Fruit fly (Drosophila melanogaster) whole organism, embryonic: ENCODE data around the gene GC.

Experiments
- Abd-B ChIP-seq: fragments of 200-800 bp; sonication (Bioruptor generic); optimal IDR thresholded peaks from 2 replicates; lab custom pipeline; 2018; ENCODE audit warnings: missing biosample characterization, mild to moderate bottlenecking, missing genetic modification characterization, moderate library complexity
- C15 ChIP-seq: fragments of 200-800 bp; sonication (Bioruptor generic); IDR thresholded peaks from 3 replicates; pipeline ENCODE4 v1.3.6; 2022; ENCODE audit warnings: missing biosample characterization, missing genetic modification characterization
- CG10565 ChIP-seq: fragments of 200-800 bp; sonication (Bioruptor generic); optimal IDR thresholded peaks from 3 replicates; lab custom pipeline; 2016; ENCODE audit warnings: missing biosample characterization, mild to moderate bottlenecking, missing genetic modification characterization
- CG11456 ChIP-seq: fragments of 200-800 bp; sonication (Bioruptor generic); IDR thresholded peaks from 3 replicates; pipeline ENCODE4 v1.3.6; 2022; ENCODE audit warnings: missing biosample characterization, missing genetic modification characterization
- CG11560 ChIP-seq: fragments of 200-800 bp; sonication (Bioruptor generic); IDR thresholded peaks from 3 replicates; pipeline ENCODE4 v1.3.6; 2022; ENCODE audit warnings: missing biosample characterization, missing genetic modification characterization
- CG14441 ChIP-seq: fragments of 200-800 bp; sonication (Bioruptor generic); IDR thresholded peaks from 2 replicates; pipeline ENCODE4 v1.3.6; 2022; ENCODE audit warnings: missing biosample characterization, missing genetic modification characterization
- CG14710 ChIP-seq: fragments of 200-800 bp; sonication (Bioruptor generic); optimal IDR thresholded peaks from 3 replicates; lab custom pipeline; 2019; ENCODE audit warnings: missing biosample characterization, mild to moderate bottlenecking, missing genetic modification characterization, moderate library complexity
- CG15696 ChIP-seq: fragments of 200-800 bp; sonication (Bioruptor generic); optimal IDR thresholded peaks from 2 replicates; lab custom pipeline; 2019; ENCODE audit warnings: missing biosample characterization, mild to moderate bottlenecking, missing genetic modification characterization, moderate library complexity
- CG17186 ChIP-seq: fragments of 200-800 bp; sonication (Bioruptor generic); optimal IDR thresholded peaks from 3 replicates; lab custom pipeline; 2017; ENCODE audit warnings: missing biosample characterization, missing genetic modification reagents, missing genetic modification characterization
- CG17829 ChIP-seq: fragments of 200-800 bp; optimal IDR thresholded peaks from 2 replicates; lab custom pipeline; 2019; ENCODE audit warnings: missing biosample characterization, mild to moderate bottlenecking, missing genetic modification characterization, moderate library complexity
- CG18262 ChIP-seq: fragments of 200-800 bp; optimal IDR thresholded peaks from 3 replicates; lab custom pipeline; 2019; ENCODE audit warnings: missing biosample characterization, mild to moderate bottlenecking, missing genetic modification characterization, moderate library complexity
- CG2712 ChIP-seq: fragments of 200-800 bp; optimal IDR thresholded peaks from 3 replicates; lab custom pipeline; 2019; ENCODE audit warnings: missing biosample characterization, mild to moderate bottlenecking, missing genetic modification characterization, moderate library complexity
- CG32772 ChIP-seq: fragments of 200-800 bp; sonication (Bioruptor generic); IDR thresholded peaks from 2 replicates; pipeline ENCODE4 v1.3.6; 2022; ENCODE audit warnings: missing biosample characterization, missing genetic modification characterization
- CG4617 ChIP-seq: fragments of 200-800 bp; sonication (Bioruptor generic); optimal IDR thresholded peaks from 3 replicates; lab custom pipeline; 2016; ENCODE audit warnings: missing biosample characterization, missing genetic modification characterization, borderline replicate concordance
- CG9727 ChIP-seq: fragments of 200-800 bp; sonication (Bioruptor generic); optimal IDR thresholded peaks from 3 replicates; lab custom pipeline; 2017; ENCODE audit warnings: missing biosample characterization, mild to moderate bottlenecking, missing genetic modification characterization
- Camta ChIP-seq: fragments of 200-800 bp; sonication (Bioruptor generic); optimal IDR thresholded peaks from 2 replicates; lab custom pipeline; 2016; ENCODE audit warnings: missing biosample characterization, missing genetic modification characterization
- CkIIα-i1 ChIP-seq: fragments of 200-800 bp; sonication (Bioruptor generic); IDR thresholded peaks from 2 replicates; pipeline ENCODE4 v1.3.6; 2022; ENCODE audit warnings: missing biosample characterization, missing genetic modification characterization
- D19B ChIP-seq: fragments of 200-800 bp; sonication (Bioruptor generic); optimal IDR thresholded peaks from 2 replicates; lab custom pipeline; 2017; ENCODE audit warnings: missing biosample characterization, mild to moderate bottlenecking, missing genetic modification characterization
- Dfd ChIP-seq, 2 experiments: fragments of >200 bp; optimal IDR thresholded peaks; 2 replicates each; lab custom pipeline; 2017; ENCODE audit warnings: missing biosample characterization in 2 of 2, missing genetic modification characterization in 2 of 2
- Doc2 ChIP-seq: fragments of 200-800 bp; sonication (Bioruptor generic); IDR thresholded peaks from 2 replicates; pipeline ENCODE4 v1.3.6; 2022; ENCODE audit warnings: missing biosample characterization, missing genetic modification characterization
- Dp ChIP-seq: fragments of 200-800 bp; sonication (Bioruptor generic); optimal IDR thresholded peaks from 2 replicates; lab custom pipeline; 2018; ENCODE audit warnings: missing biosample characterization, mild to moderate bottlenecking, missing genetic modification characterization, moderate library complexity
- Elba2 ChIP-seq: fragments of 200-800 bp; sonication (Bioruptor generic); optimal IDR thresholded peaks from 3 replicates; lab custom pipeline; 2016; ENCODE audit warnings: missing biosample characterization, missing genetic modification characterization
- Hr3 ChIP-seq: fragments of 200-800 bp; sonication (Bioruptor generic); optimal IDR thresholded peaks from 3 replicates; lab custom pipeline; 2016; ENCODE audit warnings: missing biosample characterization, missing genetic modification characterization
- Hr51 ChIP-seq, 2 experiments: fragments of 200-800 bp; sonication (Bioruptor generic); optimal IDR thresholded peaks; 2 replicates in 1 of 2; 3 replicates in 1 of 2; lab custom pipeline; 2016 to 2018; ENCODE audit warnings: missing biosample characterization in 2 of 2, missing genetic modification characterization in 2 of 2, mild to moderate bottlenecking in 1 of 2, moderate library complexity in 1 of 2
- Lim3 ChIP-seq: fragments of 200-800 bp; sonication (Bioruptor generic); IDR thresholded peaks from 2 replicates; pipeline ENCODE4 v1.3.6; 2022; ENCODE audit warnings: missing biosample characterization, missing genetic modification characterization
- Oaz ChIP-seq: fragments of 200-800 bp; sonication (Bioruptor generic); IDR thresholded peaks from 2 replicates; pipeline ENCODE4 v1.3.6; 2022; ENCODE audit warnings: missing biosample characterization, missing genetic modification characterization
- Ravus ChIP-seq: fragments of 200-800 bp; sonication (Bioruptor generic); IDR thresholded peaks from 2 replicates; pipeline ENCODE4 v1.3.6; 2022; ENCODE audit warnings: missing biosample characterization, missing genetic modification characterization
- bowl ChIP-seq: fragments of 200-800 bp; sonication (Bioruptor generic); IDR thresholded peaks from 2 replicates; pipeline ENCODE4 v1.3.6; 2022; ENCODE audit warnings: missing biosample characterization, missing genetic modification characterization
- chinmo ChIP-seq: fragments of 200-800 bp; sonication (Bioruptor generic); IDR thresholded peaks from 4 replicates; pipeline ENCODE4 v1.3.6; 2022; ENCODE audit warnings: missing biosample characterization, missing genetic modification characterization; ENCODE audit not compliant: partially characterized antibody
- chm ChIP-seq: fragments of 200-800 bp; sonication (Bioruptor generic); IDR thresholded peaks from 2 replicates; pipeline ENCODE4 v1.3.6; 2022; ENCODE audit warnings: missing biosample characterization, missing genetic modification characterization
- ftz-f1 ChIP-seq: fragments of 200-800 bp; sonication (Bioruptor generic); optimal IDR thresholded peaks from 2 replicates; lab custom pipeline; 2016; ENCODE audit warnings: missing biosample characterization, missing genetic modification characterization
- gcm ChIP-seq: fragments of 200-800 bp; sonication (Bioruptor generic); optimal IDR thresholded peaks from 2 replicates; lab custom pipeline; 2019; ENCODE audit warnings: missing biosample characterization, mild to moderate bottlenecking, missing genetic modification characterization, moderate library complexity
- grau ChIP-seq: fragments of 200-800 bp; optimal IDR thresholded peaks from 3 replicates; lab custom pipeline; 2019; ENCODE audit warnings: missing biosample characterization, mild to moderate bottlenecking, missing genetic modification characterization, moderate library complexity
- gsb-n ChIP-seq: fragments of 200-800 bp; sonication (Bioruptor generic); optimal IDR thresholded peaks from 3 replicates; lab custom pipeline; 2018; ENCODE audit warnings: missing biosample characterization, mild to moderate bottlenecking, missing genetic modification characterization
- h ChIP-seq: fragments of >200 bp; optimal IDR thresholded peaks from 2 replicates; lab custom pipeline; 2017
- her ChIP-seq: fragments of 200-800 bp; sonication (Bioruptor generic); optimal IDR thresholded peaks from 2 replicates; lab custom pipeline; 2016; ENCODE audit warnings: missing biosample characterization, missing genetic modification characterization
- lab ChIP-seq: fragments of 200-800 bp; sonication (Bioruptor generic); optimal IDR thresholded peaks from 3 replicates; lab custom pipeline; 2017; ENCODE audit warnings: missing biosample characterization, missing genetic modification characterization, mild to moderate bottlenecking, moderate library complexity, missing genetic modification reagents
- nau ChIP-seq: fragments of 200-800 bp; sonication (Bioruptor generic); optimal IDR thresholded peaks from 3 replicates; lab custom pipeline; 2017; ENCODE audit warnings: missing biosample characterization, mild to moderate bottlenecking, missing genetic modification characterization, missing genetic modification reagents
- nerfin-1 ChIP-seq: fragments of 200-800 bp; sonication (Bioruptor generic); optimal IDR thresholded peaks from 3 replicates; lab custom pipeline; 2019; ENCODE audit warnings: missing biosample characterization, mild to moderate bottlenecking, missing genetic modification characterization, moderate library complexity
- nmo ChIP-seq: fragments of 200-800 bp; sonication (Bioruptor generic); optimal IDR thresholded peaks from 2 replicates; lab custom pipeline; 2018; ENCODE audit warnings: missing biosample characterization, mild to moderate bottlenecking, missing genetic modification characterization, moderate library complexity
- p53 ChIP-seq: fragments of 200-800 bp; sonication (Bioruptor generic); optimal IDR thresholded peaks from 2 replicates; lab custom pipeline; 2016; ENCODE audit warnings: missing biosample characterization, missing genetic modification characterization
- psq ChIP-seq: fragments of 200-800 bp; sonication (Bioruptor generic); optimal IDR thresholded peaks from 2 replicates; lab custom pipeline; 2017; ENCODE audit warnings: missing biosample characterization, missing genetic modification characterization
- sens-2 ChIP-seq: fragments of 200-800 bp; sonication (Bioruptor generic); IDR thresholded peaks from 2 replicates; pipeline ENCODE4 v1.3.6; 2022; ENCODE audit warnings: missing biosample characterization, missing genetic modification characterization
- slbo ChIP-seq: fragments of 200-800 bp; sonication (Bioruptor generic); IDR thresholded peaks from 2 replicates; pipeline ENCODE4 v1.3.6; 2022; ENCODE audit warnings: missing biosample characterization, missing genetic modification characterization
- sob ChIP-seq: fragments of 200-800 bp; sonication (Bioruptor generic); IDR thresholded peaks from 2 replicates; pipeline ENCODE4 v1.3.6; 2022; ENCODE audit warnings: missing biosample characterization, missing genetic modification characterization
- sr ChIP-seq: fragments of 200-800 bp; sonication (Bioruptor generic); IDR thresholded peaks from 3 replicates; pipeline ENCODE4 v1.3.6; 2022; ENCODE audit warnings: missing biosample characterization, missing genetic modification characterization
- sug ChIP-seq: fragments of 200-800 bp; optimal IDR thresholded peaks from 2 replicates; lab custom pipeline; 2019; ENCODE audit warnings: missing biosample characterization, mild to moderate bottlenecking, missing genetic modification characterization, moderate library complexity
- tll ChIP-seq, 2 experiments: fragments of 200-800 bp in 1 of 2; fragments of >200 bp in 1 of 2; sonication (Bioruptor generic) in 1 of 2; optimal IDR thresholded peaks; 2 replicates each; lab custom pipeline; 2017 to 2019; ENCODE audit warnings: missing biosample characterization in 2 of 2, missing genetic modification characterization in 2 of 2, mild to moderate bottlenecking in 1 of 2, moderate library complexity in 1 of 2
- trem ChIP-seq: fragments of 200-800 bp; optimal IDR thresholded peaks from 3 replicates; lab custom pipeline; 2019; ENCODE audit warnings: missing biosample characterization, mild to moderate bottlenecking, missing genetic modification characterization, moderate library complexity
- usp ChIP-seq: fragments of >200 bp; optimal IDR thresholded peaks from 2 replicates; lab custom pipeline; 2017; ENCODE audit warnings: missing biosample characterization, missing genetic modification characterization
- yki ChIP-seq: fragments of >200 bp; optimal IDR thresholded peaks from 3 replicates; lab custom pipeline; 2018
- zfh1 ChIP-seq: fragments of 200-800 bp; sonication (Bioruptor generic); IDR thresholded peaks from 3 replicates; pipeline ENCODE4 v1.3.6; 2022; ENCODE audit warnings: missing biosample characterization, missing genetic modification characterization

Gene GC

DNA sequence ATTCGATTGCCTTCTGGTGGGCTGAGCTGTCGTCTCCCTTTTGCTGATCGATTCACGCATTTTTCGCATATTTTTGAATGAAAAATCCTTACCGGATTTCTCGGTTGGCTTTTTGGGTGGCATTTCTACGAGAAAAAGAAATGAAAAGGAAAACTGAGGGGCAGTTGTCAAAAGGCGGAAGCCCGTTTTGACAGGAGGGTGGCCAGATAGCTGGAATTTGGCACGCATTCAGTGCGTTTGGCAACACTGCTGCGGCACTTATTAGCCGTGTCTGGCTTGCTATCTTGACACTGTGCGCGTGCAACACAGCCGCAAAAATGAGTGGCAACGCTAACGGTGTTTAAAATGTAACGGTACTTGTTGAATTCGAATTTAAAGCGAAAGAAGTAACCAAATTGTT is 39.4 kb upstream of the GC start, which contains the start of gene RpL23A (continued):
- TF ChIP-seq Doc2 (peak; percentile 78), CG10565 (peak; percentile 84), C15 (GFP tag; lab: Robert Waterston, UW) (peak; percentile 91), zfh1 (GFP tag; lab: Robert Waterston, UW) (peak; percentile 98), CG18262 (tag; lab: Kevin White, UChicago) (peak; percentile 82), sr (GFP tag; lab: Robert Waterston, UW) (peak; percentile 92), chinmo (GFP tag; lab: Robert Waterston, UW) (no peak), chm (GFP tag; lab: Robert Waterston, UW) (peak; percentile 97), tll (GFP tag; optimal IDR thresholded peaks at IDR 0.05; lab: Kevin White, UChicago) (peak in 1 of 2 experiments; percentile 61), CG17186 (peak; percentile 97), psq (GFP tag; lab: Kevin White, UChicago) (peak; percentile 93), sob (peak; percentile 98), CG4617 (GFP tag; lab: Kevin White, UChicago) (peak; percentile 93), CG14710 (tag; lab: Kevin White, UChicago) (peak; percentile 97), CG15696 (peak; percentile 71), Hr3 (peak; percentile 92), nau (GFP tag; lab: Kevin White, UChicago) (peak; percentile 94), CG11560 (tag; lab: Robert Waterston, UW) (peak; percentile 88), lab (GFP tag; lab: Kevin White, UChicago) (peak; percentile 99), Abd-B (GFP tag; lab: Kevin White, UChicago) (peak; percentile 85), gcm (peak; percentile 79), CG11456 (GFP tag; lab: Robert Waterston, UW) (peak; percentile 98), gsb-n (peak; percentile 92), sens-2 (GFP tag; lab: Robert Waterston, UW) (peak; percentile 90), slbo (peak; percentile 96), CkIIα-i1 (GFP tag; lab: Robert Waterston, UW) (peak; percentile 52; the same call in 1 of the 2 replicates), grau (peak; percentile 88), Dfd (GFP tag; optimal IDR thresholded peaks at IDR 0.05; lab: Kevin White, UChicago) (no peak), Camta (GFP tag; lab: Kevin White, UChicago) (peak; percentile 97), ftz-f1 (GFP tag; lab: Kevin White, UChicago) (peak; percentile 91), CG17829 (tag; lab: Kevin White, UChicago) (peak; percentile 92), her (GFP tag; lab: Kevin White, UChicago) (peak; percentile 96), nerfin-1 (tag; lab: Kevin White, UChicago) (peak; percentile 90), trem (peak; percentile 91), CG14441 (peak; percentile 86), p53 (GFP tag; lab: Kevin White, UChicago) (peak; percentile 97), nmo (GFP tag; lab: Kevin White, UChicago) (peak; percentile 91), Ravus (GFP tag; lab: Robert Waterston, UW) (peak; percentile 62), D19B (GFP tag; lab: Kevin White, UChicago) (peak; percentile 82), Oaz (GFP tag; lab: Robert Waterston, UW) (peak; percentile 87), CG32772 (peak; percentile 91), bowl (GFP tag; lab: Robert Waterston, UW) (peak; percentile 43; the same call in 1 of the 2 replicates), Dp (GFP tag; lab: Kevin White, UChicago) (peak; percentile 87), Elba2 (GFP tag; lab: Kevin White, UChicago) (peak; percentile 72), Hr51 (GFP tag; optimal IDR thresholded peaks at IDR 0.05; lab: Kevin White, UChicago) (peak; percentile 79 to 97), CG2712 (tag; lab: Kevin White, UChicago) (peak; percentile 93), CG9727 (peak; percentile 97), yki (lab: Kevin White, UChicago) (no peak), usp (GFP tag; lab: Kevin White, UChicago) (no peak), Lim3 (peak; percentile 67), sug (tag; lab: Kevin White, UChicago) (peak; percentile 93), h (lab: Kevin White, UChicago) (no peak)
